Fruit fly (Drosophila melanogaster): Measurements from ENCODE around the gene CG8915.

Gene CG8915

dm6 chrX:17293385-17293784 lies 48.6 kb upstream of the CG8915 start (continued):
- TF ChIP-seq CG17361 (GFP tag; IDR thresholded peaks at IDR 0.05) (peak; percentile 75; the same call in 1 of the 3 replicates), CG31388 (GFP tag; optimal IDR thresholded peaks at IDR 0.05) (no peak), Myb (GFP tag; optimal IDR thresholded peaks at IDR 0.05) (no peak), corto (GFP tag; optimal IDR thresholded peaks at IDR 0.05) (no peak), CG18011 (GFP tag; optimal IDR thresholded peaks at IDR 0.05) (no peak), CG17829 (tag; optimal IDR thresholded peaks at IDR 0.05) (peak; percentile 58), Camta (GFP tag; optimal IDR thresholded peaks at IDR 0.05) (no peak), CG1647 (GFP tag; optimal IDR thresholded peaks at IDR 0.05) (no peak), Hsf (GFP tag; optimal IDR thresholded peaks at IDR 0.05) (no peak), CG7556 (GFP tag; optimal IDR thresholded peaks at IDR 0.05) (peak; percentile 20), CG1024 (GFP tag; IDR thresholded peaks at IDR 0.05) (no peak), fd64A (GFP tag; optimal IDR thresholded peaks at IDR 0.05) (no peak), slp2 (GFP tag; optimal IDR thresholded peaks at IDR 0.05) (no peak), CG15479 (GFP tag; optimal IDR thresholded peaks at IDR 0.05) (no peak), CG9876 (GFP tag; optimal IDR thresholded peaks at IDR 0.05) (no peak), CG10267 (tag; optimal IDR thresholded peaks at IDR 0.05) (peak; percentile 52), repo (GFP tag; optimal IDR thresholded peaks at IDR 0.05) (no peak), zen2 (GFP tag; IDR thresholded peaks at IDR 0.05; ENCODE audit: partially characterized antibody) (no peak), NC2α (GFP tag; optimal IDR thresholded peaks at IDR 0.05) (no peak), jing (GFP tag; optimal IDR thresholded peaks at IDR 0.05) (no peak), wek (GFP tag; optimal IDR thresholded peaks at IDR 0.05) (no peak), sd (tag; optimal IDR thresholded peaks at IDR 0.05) (no peak), HLH3B (GFP tag; IDR thresholded peaks at IDR 0.05) (peak; percentile 46; the same call in 1 of the 2 replicates), Ptx1 (GFP tag; IDR thresholded peaks at IDR 0.05) (peak; percentile 62; the same call in 1 of the 2 replicates), CG6272 (GFP tag; IDR thresholded peaks at IDR 0.05) (no peak), Doc2 (GFP tag; IDR thresholded peaks at IDR 0.05) (no peak), NFAT (GFP tag; IDR thresholded peaks at IDR 0.05) (no peak), CG34376 (GFP tag; optimal IDR thresholded peaks at IDR 0.05) (no peak), CG4328 (GFP tag; optimal IDR thresholded peaks at IDR 0.05) (no peak), tgo (GFP tag; IDR thresholded peaks at IDR 0.05) (peak; percentile 70), CG42726 (GFP tag; IDR thresholded peaks at IDR 0.05; ENCODE audit: partially characterized antibody) (no peak), dan (GFP tag; IDR thresholded peaks at IDR 0.05) (no peak), chn (GFP tag; optimal IDR thresholded peaks at IDR 0.05) (no peak), CG4820 (GFP tag; optimal IDR thresholded peaks at IDR 0.05) (peak; percentile 21), CG14667 (GFP tag; IDR thresholded peaks at IDR 0.05) (0 out of 2 replicates have a peak, but pooled peaks have one; percentile 8), ci (GFP tag; IDR thresholded peaks at IDR 0.05) (0 out of 3 replicates have a peak, but pooled peaks have one; percentile 12), HLHmδ (GFP tag; optimal IDR thresholded peaks at IDR 0.05) (no peak), Awh (GFP tag; IDR thresholded peaks at IDR 0.05) (no peak; the same call in 1 of the 2 replicates), cas (GFP tag; IDR thresholded peaks at IDR 0.05) (no peak), CG9727 (GFP tag; optimal IDR thresholded peaks at IDR 0.05) (peak; percentile 61), tin (GFP tag; optimal IDR thresholded peaks at IDR 0.05) (peak; percentile 13), D19B (GFP tag; optimal IDR thresholded peaks at IDR 0.05) (no peak), Side (GFP tag; optimal IDR thresholded peaks at IDR 0.05) (no peak), chif (GFP tag; optimal IDR thresholded peaks at IDR 0.05) (no peak), emc (GFP tag; optimal IDR thresholded peaks at IDR 0.05) (no peak), shn (GFP tag; optimal IDR thresholded peaks at IDR 0.05) (no peak), CG14965 (GFP tag; optimal IDR thresholded peaks at IDR 0.05; ENCODE audit: borderline replicate concordance) (no peak), Xbp1 (GFP tag; optimal IDR thresholded peaks at IDR 0.05) (peak; percentile 35), CG9932 (GFP tag; IDR thresholded peaks at IDR 0.05) (peak; percentile 45), Fer1 (GFP tag; optimal IDR thresholded peaks at IDR 0.05) (peak; percentile 34), CG10274 (GFP tag; optimal IDR thresholded peaks at IDR 0.05) (no peak), schlank (tag; optimal IDR thresholded peaks at IDR 0.05) (no peak)
